Fruit fly (Drosophila melanogaster): ENCODE measurements around the gene Vps33B.

Gene Vps33B

DNA sequence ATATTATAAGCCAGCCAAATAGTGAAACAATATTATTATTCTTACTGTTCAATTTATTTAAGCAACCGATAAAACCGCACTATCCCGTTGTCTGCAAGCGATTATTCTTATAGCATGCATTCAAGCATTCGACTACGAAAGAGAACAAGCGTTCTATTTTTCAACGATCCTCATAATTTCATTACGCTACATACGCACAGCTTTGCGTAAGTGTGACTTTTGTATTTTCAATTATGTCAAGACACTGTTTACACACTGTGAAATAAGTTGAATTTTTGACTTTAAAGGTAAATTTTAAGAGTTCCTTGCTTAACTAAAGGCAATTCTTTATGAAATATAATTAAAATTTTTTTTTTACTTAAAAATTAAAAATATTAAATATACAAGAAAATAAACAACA, 21.8 kb downstream of the Vps33B start, which contains the start of gene CG33494:
CG33494 (minus strand) TSS at position 90 of the 400 bp plus-strand sequence.
- no peak for TF ChIP-seq CG8290 (GFP tag; optimal IDR thresholded peaks at IDR 0.05)
- TF ChIP-seq CG8290 (tag; optimal IDR thresholded peaks at IDR 0.05) = no peak
- TF ChIP-seq Hr39 (optimal IDR thresholded peaks at IDR 0.05) = no peak
- TF ChIP-seq pfk (GFP tag; optimal IDR thresholded peaks at IDR 0.05) = peak; percentile 59
- no peak for TF ChIP-seq NfI (GFP tag; optimal IDR thresholded peaks at IDR 0.05)
- TF ChIP-seq sens-2 (GFP tag; IDR thresholded peaks at IDR 0.05) = no peak
- TF ChIP-seq ems (GFP tag; optimal IDR thresholded peaks at IDR 0.05) = no peak
- TF ChIP-seq cato (GFP tag; optimal IDR thresholded peaks at IDR 0.05; ENCODE audit: borderline replicate concordance) = no peak
- TF ChIP-seq ab (GFP tag; optimal IDR thresholded peaks at IDR 0.05) = no peak
- no peak for TF ChIP-seq ash1 (GFP tag; optimal IDR thresholded peaks at IDR 0.05)
- TF ChIP-seq CG31441 (GFP tag; IDR thresholded peaks at IDR 0.05) = no peak
- TF ChIP-seq CG15011 (GFP tag; optimal IDR thresholded peaks at IDR 0.05) = no peak
- peak; percentile 20 for TF ChIP-seq stwl (tag; optimal IDR thresholded peaks at IDR 0.05)
- TF ChIP-seq CG10147 (GFP tag; optimal IDR thresholded peaks at IDR 0.05) = no peak
- TF ChIP-seq CG17802 (tag; optimal IDR thresholded peaks at IDR 0.05) = peak; percentile 68
- TF ChIP-seq dysf (GFP tag; IDR thresholded peaks at IDR 0.05) = no peak
- TF ChIP-seq unc-4 (GFP tag; IDR thresholded peaks at IDR 0.05; ENCODE audit: partially characterized antibody) = no peak
- no peak for TF ChIP-seq Atf3 (GFP tag; optimal IDR thresholded peaks at IDR 0.05)
- TF ChIP-seq CG13123 (GFP tag; optimal IDR thresholded peaks at IDR 0.05) = no peak
- TF ChIP-seq Aef1 (GFP tag; IDR thresholded peaks at IDR 0.05) = no peak
- TF ChIP-seq btn (GFP tag; optimal IDR thresholded peaks at IDR 0.05) = no peak
- no peak for TF ChIP-seq CG32767 (GFP tag; IDR thresholded peaks at IDR 0.05)
- TF ChIP-seq croc (GFP tag; conservative IDR thresholded peaks at IDR 0.05) = no peak
- no peak for TF ChIP-seq slou (GFP tag; optimal IDR thresholded peaks at IDR 0.05)
- TF ChIP-seq CG1603 (tag; optimal IDR thresholded peaks at IDR 0.05) = peak; percentile 24
- no peak for TF ChIP-seq HLH54F (GFP tag; optimal IDR thresholded peaks at IDR 0.05)
- TF ChIP-seq CG10565 (GFP tag; optimal IDR thresholded peaks at IDR 0.05) = no peak
- TF ChIP-seq ssp (GFP tag; IDR thresholded peaks at IDR 0.05) = peak; percentile 95
- TF ChIP-seq Dp (GFP tag; optimal IDR thresholded peaks at IDR 0.05) = no peak
- no peak for TF ChIP-seq CG12659 (GFP tag; optimal IDR thresholded peaks at IDR 0.05)
- TF ChIP-seq CG1647 (GFP tag; optimal IDR thresholded peaks at IDR 0.05) = no peak
- no peak for TF ChIP-seq Xrp1 (GFP tag; IDR thresholded peaks at IDR 0.05)
- no peak for TF ChIP-seq Dad (GFP tag; optimal IDR thresholded peaks at IDR 0.05)
- no peak for TF ChIP-seq jumu (GFP tag; optimal IDR thresholded peaks at IDR 0.05)
- peak; percentile 0 for TF ChIP-seq nmo (GFP tag; optimal IDR thresholded peaks at IDR 0.05)
- peak; percentile 83 for TF ChIP-seq CG1024 (GFP tag; IDR thresholded peaks at IDR 0.05)
- no peak for TF ChIP-seq NFAT (GFP tag; IDR thresholded peaks at IDR 0.05)
- TF ChIP-seq CG30020 (tag; optimal IDR thresholded peaks at IDR 0.05) = peak; percentile 86
- TF ChIP-seq CG7357 (GFP tag; IDR thresholded peaks at IDR 0.05) = peak; percentile 79
- TF ChIP-seq row (GFP tag; IDR thresholded peaks at IDR 0.05) = peak; percentile 38; the same call in 1 of the 3 replicates
- peak in 1 of 2 experiments; percentile 57 for TF ChIP-seq Dfd (GFP tag; optimal IDR thresholded peaks at IDR 0.05)
- no peak for TF ChIP-seq gsb-n (tag; optimal IDR thresholded peaks at IDR 0.05)
- no peak for TF ChIP-seq Lim3 (GFP tag; IDR thresholded peaks at IDR 0.05)
- TF ChIP-seq sim (GFP tag; IDR thresholded peaks at IDR 0.05) = no peak
- TF ChIP-seq Sry-β (GFP tag; optimal IDR thresholded peaks at IDR 0.05) = no peak
- TF ChIP-seq Sry-δ (GFP tag; optimal IDR thresholded peaks at IDR 0.05) = no peak
- TF ChIP-seq pzg (GFP tag; optimal IDR thresholded peaks at IDR 0.05) = peak; percentile 15
- TF ChIP-seq cas (GFP tag; IDR thresholded peaks at IDR 0.05) = no peak
- no peak for TF ChIP-seq CG31224 (GFP tag; IDR thresholded peaks at IDR 0.05)
- TF ChIP-seq CG32532 (GFP tag; IDR thresholded peaks at IDR 0.05) = no peak
- TF ChIP-seq az2 (GFP tag; optimal IDR thresholded peaks at IDR 0.05) = no peak
- TF ChIP-seq CG10431 (GFP tag; optimal IDR thresholded peaks at IDR 0.05) = no peak
- no peak for TF ChIP-seq Hr3 (GFP tag; optimal IDR thresholded peaks at IDR 0.05)
- TF ChIP-seq zen (tag; optimal IDR thresholded peaks at IDR 0.05) = no peak
